Fruit fly (Drosophila melanogaster): ENCODE data around the gene lft.
A peak's percentile ranks its signal among the peaks of the same experiment; 100 is the strongest.

lft gene

dm6 chr2L:10321612-10322011 lies 42.7 kb upstream of the lft start (continued):
- TF ChIP-seq cato (GFP tag; optimal IDR thresholded peaks at IDR 0.05; ENCODE audit: borderline replicate concordance): no peak
- no peak for TF ChIP-seq CG18619 (GFP tag; optimal IDR thresholded peaks at IDR 0.05)
- TF ChIP-seq Deaf1 (tag; optimal IDR thresholded peaks at IDR 0.05): peak; percentile 94
- TF ChIP-seq CG34376 (GFP tag; optimal IDR thresholded peaks at IDR 0.05): peak; percentile 91
- TF ChIP-seq Dek (tag; optimal IDR thresholded peaks at IDR 0.05): no peak
- TF ChIP-seq chinmo (GFP tag; IDR thresholded peaks at IDR 0.05; ENCODE audit: partially characterized antibody): peak; percentile 89; the same call in 2 of the 4 replicates
- TF ChIP-seq CG8281 (tag; optimal IDR thresholded peaks at IDR 0.05): no peak
- TF ChIP-seq CG2129 (GFP tag; IDR thresholded peaks at IDR 0.05; ENCODE audit: partially characterized antibody): no peak
- no peak for TF ChIP-seq nmo (GFP tag; optimal IDR thresholded peaks at IDR 0.05)
- no peak for TF ChIP-seq CG10431 (GFP tag; optimal IDR thresholded peaks at IDR 0.05)
- no peak for TF ChIP-seq CG14860 (GFP tag; IDR thresholded peaks at IDR 0.05; ENCODE audit: partially characterized antibody)
- no peak for TF ChIP-seq CG10979 (tag; optimal IDR thresholded peaks at IDR 0.05)
- no peak for TF ChIP-seq NC2α (GFP tag; optimal IDR thresholded peaks at IDR 0.05)
- no peak for TF ChIP-seq CG9727 (GFP tag; optimal IDR thresholded peaks at IDR 0.05)
- TF ChIP-seq CG5245 (GFP tag; optimal IDR thresholded peaks at IDR 0.05): no peak
- TF ChIP-seq dpn (GFP tag; optimal IDR thresholded peaks at IDR 0.05): no peak
- no peak for TF ChIP-seq CG8765 (GFP tag; IDR thresholded peaks at IDR 0.05)
- no peak for TF ChIP-seq insv (GFP tag; optimal IDR thresholded peaks at IDR 0.05)
- TF ChIP-seq Fer2 (tag; optimal IDR thresholded peaks at IDR 0.05): no peak
- TF ChIP-seq HmgZ (tag; optimal IDR thresholded peaks at IDR 0.05): peak; percentile 23
- TF ChIP-seq bigmax (GFP tag; optimal IDR thresholded peaks at IDR 0.05): peak; percentile 25
- TF ChIP-seq Oaz (GFP tag; IDR thresholded peaks at IDR 0.05): no peak
- TF ChIP-seq bbx (GFP tag; IDR thresholded peaks at IDR 0.05; ENCODE audit: partially characterized antibody): no peak; the same call in 1 of the 2 replicates
- peak; percentile 87 for TF ChIP-seq CG2199 (GFP tag; IDR thresholded peaks at IDR 0.05)
- TF ChIP-seq Hr39 (optimal IDR thresholded peaks at IDR 0.05): no peak
- TF ChIP-seq E2f1 (GFP tag; IDR thresholded peaks at IDR 0.05): no peak
- TF ChIP-seq psq (GFP tag; optimal IDR thresholded peaks at IDR 0.05): no peak
- no peak for TF ChIP-seq rib (GFP tag; IDR thresholded peaks at IDR 0.05)
- no peak for TF ChIP-seq CG31388 (GFP tag; optimal IDR thresholded peaks at IDR 0.05)
- no peak for TF ChIP-seq Hsf (GFP tag; optimal IDR thresholded peaks at IDR 0.05)
- TF ChIP-seq ci (GFP tag; IDR thresholded peaks at IDR 0.05): no peak
- no peak for TF ChIP-seq CG7556 (GFP tag; optimal IDR thresholded peaks at IDR 0.05)
- peak; percentile 98 for TF ChIP-seq CG12769 (tag; optimal IDR thresholded peaks at IDR 0.05)
- no peak for TF ChIP-seq tio (GFP tag; optimal IDR thresholded peaks at IDR 0.05)
- no peak for TF ChIP-seq CG10209 (GFP tag; optimal IDR thresholded peaks at IDR 0.05)
- TF ChIP-seq Sry-δ (GFP tag; optimal IDR thresholded peaks at IDR 0.05): no peak
- TF ChIP-seq cwo (GFP tag; optimal IDR thresholded peaks at IDR 0.05): no peak
- TF ChIP-seq CG13123 (GFP tag; optimal IDR thresholded peaks at IDR 0.05): no peak
- TF ChIP-seq CG11723 (GFP tag; optimal IDR thresholded peaks at IDR 0.05): no peak
- no peak for TF ChIP-seq NC2β (GFP tag; optimal IDR thresholded peaks at IDR 0.05)
- no peak for TF ChIP-seq wdn (GFP tag; IDR thresholded peaks at IDR 0.05)
- TF ChIP-seq CG8089 (GFP tag; optimal IDR thresholded peaks at IDR 0.05): no peak
- TF ChIP-seq trh (GFP tag; optimal IDR thresholded peaks at IDR 0.05): no peak
- TF ChIP-seq dati (GFP tag; IDR thresholded peaks at IDR 0.05): no peak
- TF ChIP-seq ems (GFP tag; optimal IDR thresholded peaks at IDR 0.05): no peak
- no peak for TF ChIP-seq CG12219 (GFP tag; optimal IDR thresholded peaks at IDR 0.05)
- no peak for TF ChIP-seq gsb-n (tag; optimal IDR thresholded peaks at IDR 0.05)
- no peak; the same call in 1 of the 2 replicates for TF ChIP-seq amos (GFP tag; IDR thresholded peaks at IDR 0.05; ENCODE audit: partially characterized antibody)
- TF ChIP-seq CG8290 (GFP tag; optimal IDR thresholded peaks at IDR 0.05): no peak
- peak in 1 of 2 experiments; percentile 67 for TF ChIP-seq CG8290 (tag; optimal IDR thresholded peaks at IDR 0.05)
- TF ChIP-seq Dll (GFP tag; IDR thresholded peaks at IDR 0.05; ENCODE audit: partially characterized antibody): no peak
- TF ChIP-seq CG17829 (tag; optimal IDR thresholded peaks at IDR 0.05): no peak

All from whole organism, embryonic.